Worm (Caenorhabditis elegans) whole organism, late embryonic: ENCODE results near the gene npp-26.
A peak's percentile ranks its signal among the peaks of the same experiment; 100 is the strongest.

Source experiments
- C08G9.2 ChIP-seq: sonication (generic microtip); optimal IDR thresholded peaks from 2 replicates; lab custom pipeline; 2016; ENCODE audit warnings: mild to moderate bottlenecking, missing genetic modification characterization, moderate library complexity, missing compliant biosample characterization
- F13H6.1 ChIP-seq: sonication (generic microtip); optimal IDR thresholded peaks from 2 replicates; lab custom pipeline; 2016; ENCODE audit warnings: missing genetic modification characterization, missing compliant biosample characterization
- K09A11.1 ChIP-seq: sonication (generic microtip); optimal IDR thresholded peaks from 2 replicates; lab custom pipeline; 2017; ENCODE audit warnings: antibody characterized with exemption, mild to moderate bottlenecking, missing genetic modification characterization, missing compliant biosample characterization; ENCODE audit not compliant: insufficient read depth
- T23F11.4 ChIP-seq: fragments of 200-800 bp; sonication (Bioruptor generic); optimal IDR thresholded peaks from 2 replicates; lab custom pipeline; 2018; ENCODE audit warnings: mild to moderate bottlenecking, missing genetic modification characterization, missing compliant biosample characterization
- ama-1 ChIP-seq: fragments of 150-350 bp; optimal IDR thresholded peaks from 2 replicates; lab custom pipeline; 2014
- ceh-14 ChIP-seq: sonication (generic microtip); optimal IDR thresholded peaks from 2 replicates; lab custom pipeline; 2016; ENCODE audit warnings: missing genotype, missing genetic modification characterization, missing compliant biosample characterization
- ceh-18 ChIP-seq: sonication (generic microtip); optimal IDR thresholded peaks from 2 replicates; lab custom pipeline; 2016; ENCODE audit warnings: missing genetic modification characterization, missing compliant biosample characterization
- ceh-19 ChIP-seq: fragments of 200-800 bp; sonication (Bioruptor generic); optimal IDR thresholded peaks from 2 replicates; lab custom pipeline; 2018; ENCODE audit warnings: mild to moderate bottlenecking, missing genetic modification characterization, missing compliant biosample characterization
- ceh-2 ChIP-seq: sonication (generic microtip); optimal IDR thresholded peaks from 2 replicates; lab custom pipeline; 2016; ENCODE audit warnings: missing genotype, missing genetic modification characterization, missing compliant biosample characterization
- ceh-22 ChIP-seq: sonication (generic microtip); optimal IDR thresholded peaks from 2 replicates; lab custom pipeline; 2017; ENCODE audit warnings: missing biosample characterization, missing genetic modification characterization
- ceh-24 ChIP-seq: sonication (generic microtip); optimal IDR thresholded peaks from 2 replicates; lab custom pipeline; 2016; ENCODE audit warnings: mild to moderate bottlenecking, missing genetic modification characterization, missing compliant biosample characterization
- ceh-31 ChIP-seq: sonication (generic microtip); optimal IDR thresholded peaks from 2 replicates; lab custom pipeline; 2016; ENCODE audit warnings: missing genetic modification characterization, missing compliant biosample characterization
- ceh-45 ChIP-seq: fragments of 200-800 bp; sonication (Bioruptor generic); IDR thresholded peaks from 2 replicates; pipeline ENCODE4 v1.3.6; 2022; ENCODE audit warnings: missing genetic modification reagents, missing genetic modification characterization, missing compliant biosample characterization
- ceh-48 ChIP-seq: sonication (generic microtip); optimal IDR thresholded peaks from 2 replicates; lab custom pipeline; 2016; ENCODE audit warnings: missing genetic modification characterization, inconsistent platforms, missing compliant biosample characterization
- ceh-6 ChIP-seq: fragments of 200-800 bp; sonication (Bioruptor generic); optimal IDR thresholded peaks from 2 replicates; lab custom pipeline; 2018; ENCODE audit warnings: mild to moderate bottlenecking, missing genetic modification characterization, missing compliant biosample characterization
- che-1 ChIP-seq: sonication (generic microtip); optimal IDR thresholded peaks from 2 replicates; lab custom pipeline; 2016; ENCODE audit warnings: mild to moderate bottlenecking, missing genetic modification characterization, missing compliant biosample characterization
- dmd-4 ChIP-seq: sonication (generic microtip); optimal IDR thresholded peaks from 2 replicates; lab custom pipeline; 2016; ENCODE audit warnings: borderline replicate concordance, missing genetic modification characterization, missing compliant biosample characterization
- elt-4 ChIP-seq: sonication (generic microtip); optimal IDR thresholded peaks from 2 replicates; lab custom pipeline; 2016; ENCODE audit warnings: missing genetic modification characterization, missing compliant biosample characterization
- ets-4 ChIP-seq: sonication (generic microtip); optimal IDR thresholded peaks from 2 replicates; lab custom pipeline; 2016; ENCODE audit warnings: missing genetic modification characterization, missing compliant biosample characterization
- eyg-1 ChIP-seq: sonication (generic microtip); optimal IDR thresholded peaks from 2 replicates; lab custom pipeline; 2016; ENCODE audit warnings: missing genotype, missing genetic modification characterization, missing compliant biosample characterization
- fax-1 ChIP-seq: sonication (generic microtip); optimal IDR thresholded peaks from 2 replicates; lab custom pipeline; 2016; ENCODE audit warnings: missing genotype, missing genetic modification characterization, missing compliant biosample characterization
- fkh-10 ChIP-seq: fragments of 150-350 bp; optimal IDR thresholded peaks from 2 replicates; lab custom pipeline; 2014; ENCODE audit warnings: missing biosample characterization, missing genetic modification reagents, missing genetic modification characterization
- fkh-6 ChIP-seq: sonication (generic microtip); optimal IDR thresholded peaks from 2 replicates; lab custom pipeline; 2016; ENCODE audit warnings: missing genetic modification characterization, missing compliant biosample characterization
- hlh-13 ChIP-seq: fragments of 200-800 bp; sonication (Bioruptor generic); optimal IDR thresholded peaks from 2 replicates; lab custom pipeline; 2018; ENCODE audit warnings: mild to moderate bottlenecking, missing genetic modification characterization, missing compliant biosample characterization
- hlh-30 ChIP-seq: sonication (generic microtip); optimal IDR thresholded peaks from 2 replicates; lab custom pipeline; 2017; ENCODE audit warnings: antibody characterized with exemption, missing genetic modification characterization, missing compliant biosample characterization; ENCODE audit not compliant: insufficient read depth
- madf-2 ChIP-seq: sonication (generic microtip); optimal IDR thresholded peaks from 2 replicates; lab custom pipeline; 2017; ENCODE audit warnings: missing genetic modification characterization, missing compliant biosample characterization
- mec-3 ChIP-seq: sonication (generic microtip); optimal IDR thresholded peaks from 2 replicates; lab custom pipeline; 2016; ENCODE audit warnings: borderline replicate concordance, missing genetic modification characterization, missing compliant biosample characterization
- nfya-1 ChIP-seq: sonication (generic microtip); optimal IDR thresholded peaks from 2 replicates; lab custom pipeline; 2017; ENCODE audit warnings: missing genetic modification characterization, mild to moderate bottlenecking, missing compliant biosample characterization, antibody characterized with exemption, moderate library complexity
- nhr-11 ChIP-seq: fragments of 150-350 bp; optimal IDR thresholded peaks from 2 replicates; lab custom pipeline; 2014; ENCODE audit warnings: missing biosample characterization, missing genetic modification characterization
- npax-4 ChIP-seq: sonication (generic microtip); optimal IDR thresholded peaks from 2 replicates; lab custom pipeline; 2016; ENCODE audit warnings: missing genetic modification characterization, missing compliant biosample characterization
- pha-2 ChIP-seq: sonication (generic microtip); optimal IDR thresholded peaks from 2 replicates; lab custom pipeline; 2017; ENCODE audit warnings: mild to moderate bottlenecking, missing genetic modification characterization, missing compliant biosample characterization
- pqm-1 ChIP-seq: sonication (generic microtip); optimal IDR thresholded peaks from 2 replicates; lab custom pipeline; 2016; ENCODE audit warnings: missing genetic modification characterization, missing compliant biosample characterization
- pros-1 ChIP-seq: fragments of 150-350 bp; optimal IDR thresholded peaks from 2 replicates; lab custom pipeline; 2014; ENCODE audit warnings: missing biosample characterization, missing genetic modification reagents, missing genetic modification characterization
- rnt-1 ChIP-seq: sonication (generic microtip); optimal IDR thresholded peaks from 2 replicates; lab custom pipeline; 2016; ENCODE audit warnings: missing genetic modification characterization, missing compliant biosample characterization
- sdc-2 ChIP-seq: sonication (generic microtip); optimal IDR thresholded peaks from 2 replicates; lab custom pipeline; 2016; ENCODE audit warnings: missing genotype, missing genetic modification characterization, missing compliant biosample characterization
- tbx-2 ChIP-seq: sonication (generic microtip); optimal IDR thresholded peaks from 2 replicates; lab custom pipeline; 2016; ENCODE audit warnings: missing genetic modification characterization, missing compliant biosample characterization
- tbx-7 ChIP-seq: sonication (generic microtip); optimal IDR thresholded peaks from 2 replicates; lab custom pipeline; 2016; ENCODE audit warnings: missing genotype, missing genetic modification characterization, missing compliant biosample characterization
- ttx-3 ChIP-seq: sonication (generic microtip); optimal IDR thresholded peaks from 2 replicates; lab custom pipeline; 2016; ENCODE audit warnings: missing genetic modification reagents, missing genetic modification characterization, missing compliant biosample characterization
- unc-42 ChIP-seq: sonication (generic microtip); optimal IDR thresholded peaks from 2 replicates; lab custom pipeline; 2016; ENCODE audit warnings: missing genotype, missing genetic modification characterization, missing compliant biosample characterization
- unc-55 ChIP-seq: sonication (generic microtip); optimal IDR thresholded peaks from 2 replicates; lab custom pipeline; 2017; ENCODE audit warnings: missing biosample characterization, missing genetic modification reagents, missing genetic modification characterization
- unc-86 ChIP-seq: sonication (generic microtip); optimal IDR thresholded peaks from 2 replicates; lab custom pipeline; 2016; ENCODE audit warnings: missing genetic modification characterization, missing compliant biosample characterization
- zip-5 ChIP-seq: sonication (generic microtip); optimal IDR thresholded peaks from 2 replicates; lab custom pipeline; 2016; ENCODE audit warnings: missing genetic modification characterization, missing compliant biosample characterization
- ztf-16 ChIP-seq: sonication (generic microtip); optimal IDR thresholded peaks from 2 replicates; lab custom pipeline; 2017; ENCODE audit warnings: missing genetic modification characterization, missing compliant biosample characterization

Gene npp-26

ce11 chrIV:4806486-4806885 is 42.0 kb downstream of the npp-26 start, which contains the start of gene dpf-5:
dpf-5 (minus strand) TSS chrIV:4806586.
- no peak for TF ChIP-seq T23F11.4 (GFP tag; lab: Kevin White, UChicago)
- no peak for TF ChIP-seq unc-55

- TF ChIP-seq che-1 (tag; lab: Kevin White, UChicago) (no peak), ceh-2 (tag; lab: Kevin White, UChicago) (no peak), hlh-30 (tag; lab: Kevin White, UChicago) (no peak), ceh-19 (GFP tag; lab: Kevin White, UChicago) (no peak), F13H6.1 (no peak), fkh-6 (tag; lab: Kevin White, UChicago) (no peak), ceh-48 (no peak), ama-1 (lab: Kevin White, UChicago) (no peak), dmd-4 (tag; lab: Kevin White, UChicago) (no peak), pros-1 (tag; lab: Kevin White, UChicago) (no peak), nhr-11 (tag; lab: Kevin White, UChicago) (no peak), pha-2 (tag; lab: Kevin White, UChicago) (no peak), npax-4 (tag; lab: Kevin White, UChicago) (no peak), madf-2 (tag; lab: Kevin White, UChicago) (no peak), tbx-2 (tag; lab: Kevin White, UChicago) (no peak), sdc-2 (tag; lab: Kevin White, UChicago) (no peak), C08G9.2 (tag; lab: Kevin White, UChicago) (no peak), fkh-10 (GFP tag; lab: Kevin White, UChicago) (no peak), K09A11.1 (tag; lab: Kevin White, UChicago) (no peak)
Observed at ce11 chrIV:4807219-4807618, 42.7 kb downstream of the npp-26 start, which contains the start of gene H06H21.11. H06H21.11 (minus strand) TSS chrIV:4807319.

- TF ChIP-seq fax-1 (tag; lab: Kevin White, UChicago), result no peak
- no peak for TF ChIP-seq eyg-1 (tag; lab: Kevin White, UChicago)
- TF ChIP-seq ama-1 (lab: Kevin White, UChicago), result no peak
- TF ChIP-seq ceh-2 (tag; lab: Kevin White, UChicago), result no peak
- TF ChIP-seq pros-1 (tag; lab: Kevin White, UChicago), result no peak
- no peak for TF ChIP-seq ceh-48
- no peak for TF ChIP-seq ets-4 (tag; lab: Kevin White, UChicago)
- no peak for TF ChIP-seq ceh-45 (GFP tag; lab: Robert Waterston, UW)
- TF ChIP-seq zip-5 (tag; lab: Kevin White, UChicago), result no peak
- TF ChIP-seq tbx-7 (tag; lab: Kevin White, UChicago), result no peak
- no peak for TF ChIP-seq K09A11.1 (tag; lab: Kevin White, UChicago)
- TF ChIP-seq, all 69 proteins: peak for 0
Observed at ce11 chrIV:4809397-4809796, 44.9 kb downstream of the npp-26 start, which contains the start of gene ubxn-6. ubxn-6 (minus strand) TSS chrIV:4809497.

ce11 chrIV:4809813-4810212 is 45.3 kb downstream of the npp-26 start, which contains the start of gene H06H21.37:
H06H21.37 (minus strand) TSS chrIV:4809974.
- no peak for TF ChIP-seq unc-42 (tag; lab: Kevin White, UChicago)

ce11 chrIV:4810377-4810984 is 46.0 kb downstream of the npp-26 start, which contains the start of gene eif-1.A:
eif-1.A (plus strand) TSS chrIV:4810934.
- TF ChIP-seq ceh-31, result peak; percentile 37
- no peak for TF ChIP-seq mec-3
- no peak for TF ChIP-seq ceh-24 (tag; lab: Kevin White, UChicago)
- no peak for TF ChIP-seq unc-86
- TF ChIP-seq ceh-22 (tag; lab: Kevin White, UChicago), result no peak
- no peak for TF ChIP-seq ztf-16 (tag; lab: Kevin White, UChicago)
- peak; percentile 23 for TF ChIP-seq tbx-2 (tag; lab: Kevin White, UChicago)
- no peak for TF ChIP-seq ets-4 (tag; lab: Kevin White, UChicago)
- TF ChIP-seq hlh-13 (GFP tag; lab: Kevin White, UChicago), result no peak
- no peak for TF ChIP-seq pqm-1 (tag; lab: Kevin White, UChicago)
- no peak for TF ChIP-seq elt-4
- TF ChIP-seq nfya-1, result peak; percentile 59
- TF ChIP-seq T23F11.4 (GFP tag; lab: Kevin White, UChicago), result no peak
- TF ChIP-seq hlh-30 (tag; lab: Kevin White, UChicago), result no peak
- no peak for TF ChIP-seq pha-2 (tag; lab: Kevin White, UChicago)
- TF ChIP-seq rnt-1 (tag; lab: Kevin White, UChicago), result no peak
- no peak for TF ChIP-seq sdc-2 (tag; lab: Kevin White, UChicago)
- TF ChIP-seq ceh-14 (tag; lab: Kevin White, UChicago), result peak; percentile 31
- no peak for TF ChIP-seq ttx-3 (tag; lab: Kevin White, UChicago)
- no peak for TF ChIP-seq ceh-6
- peak; percentile 25 for TF ChIP-seq ceh-18 (tag; lab: Kevin White, UChicago)
